Fruit fly (Drosophila melanogaster) whole organism, prepupa: ENCODE results near the gene CG33493.
A peak's percentile ranks its signal among the peaks of the same experiment; 100 is the strongest.

Source experiments
- Blimp-1 ChIP-seq: fragments of 200-800 bp; sonication (Bioruptor generic); optimal IDR thresholded peaks from 3 replicates; lab custom pipeline; 2017; ENCODE audit warnings: missing biosample characterization, missing genetic modification characterization, mild to moderate bottlenecking, moderate library complexity, missing genetic modification reagents
- CG10631 ChIP-seq: fragments of 200-800 bp; sonication (Bioruptor generic); optimal IDR thresholded peaks from 2 replicates; lab custom pipeline; 2016; ENCODE audit warnings: missing biosample characterization, missing genetic modification characterization
- CG10669 ChIP-seq: fragments of 200-800 bp; sonication (Bioruptor generic); optimal IDR thresholded peaks from 3 replicates; lab custom pipeline; 2018; ENCODE audit warnings: missing biosample characterization, mild to moderate bottlenecking, missing genetic modification characterization, moderate library complexity
- CG11294 ChIP-seq: fragments of 200-800 bp; sonication (Bioruptor generic); IDR thresholded peaks from 2 replicates; pipeline ENCODE4 v1.3.6; 2022; ENCODE audit warnings: missing biosample characterization, missing genetic modification characterization
- CG11762 ChIP-seq: fragments of 200-800 bp; sonication (Bioruptor generic); optimal IDR thresholded peaks from 3 replicates; lab custom pipeline; 2016; ENCODE audit warnings: missing biosample characterization, missing genetic modification characterization; ENCODE audit not compliant: insufficient read depth
- CG11902 ChIP-seq: fragments of 200-800 bp; sonication (Bioruptor generic); optimal IDR thresholded peaks from 3 replicates; lab custom pipeline; 2016; ENCODE audit warnings: missing biosample characterization, missing genetic modification characterization
- CG15336 ChIP-seq: fragments of 200-800 bp; sonication (Bioruptor generic); IDR thresholded peaks from 2 replicates; pipeline ENCODE4 v1.3.6; 2022; ENCODE audit warnings: missing biosample characterization, missing genetic modification characterization
- CG1621 ChIP-seq: fragments of 200-800 bp; sonication (Bioruptor generic); optimal IDR thresholded peaks from 3 replicates; lab custom pipeline; 2018; ENCODE audit warnings: missing biosample characterization, mild to moderate bottlenecking, missing genetic modification characterization
- CG16779 ChIP-seq: fragments of 200-800 bp; sonication (Bioruptor generic); optimal IDR thresholded peaks from 3 replicates; lab custom pipeline; 2017; ENCODE audit warnings: missing biosample characterization, mild to moderate bottlenecking, missing genetic modification characterization
- CG3032 ChIP-seq: fragments of 200-800 bp; optimal IDR thresholded peaks from 2 replicates; lab custom pipeline; 2019; ENCODE audit warnings: missing biosample characterization, mild to moderate bottlenecking, missing genetic modification characterization, moderate library complexity
- CG31627 ChIP-seq: fragments of 200-800 bp; sonication (Bioruptor generic); optimal IDR thresholded peaks from 3 replicates; lab custom pipeline; 2016; ENCODE audit warnings: missing biosample characterization, missing genetic modification characterization
- CG32006 ChIP-seq: fragments of 200-800 bp; sonication (Bioruptor generic); optimal IDR thresholded peaks from 3 replicates; lab custom pipeline; 2017; ENCODE audit warnings: missing biosample characterization, mild to moderate bottlenecking, missing genetic modification characterization
- CG34406 ChIP-seq: fragments of 200-800 bp; sonication (Bioruptor generic); optimal IDR thresholded peaks from 3 replicates; lab custom pipeline; 2016; ENCODE audit warnings: missing biosample characterization, missing genetic modification characterization
- CG3919 ChIP-seq: fragments of 200-800 bp; sonication (Bioruptor generic); optimal IDR thresholded peaks from 3 replicates; lab custom pipeline; 2016; ENCODE audit warnings: missing biosample characterization, missing genetic modification characterization
- CG4318 ChIP-seq: fragments of 200-800 bp; sonication (Bioruptor generic); optimal IDR thresholded peaks from 3 replicates; lab custom pipeline; 2017; ENCODE audit warnings: missing biosample characterization, mild to moderate bottlenecking, missing genetic modification characterization
- CG6163 ChIP-seq: fragments of 200-800 bp; sonication (Bioruptor generic); IDR thresholded peaks from 3 replicates; pipeline ENCODE4 v1.3.6; 2022; ENCODE audit warnings: missing biosample characterization, missing genetic modification characterization
- CG6276 ChIP-seq: fragments of 200-800 bp; sonication (Bioruptor generic); optimal IDR thresholded peaks from 2 replicates; lab custom pipeline; 2017; ENCODE audit warnings: missing biosample characterization, mild to moderate bottlenecking, missing genetic modification characterization
- CG6808 ChIP-seq: fragments of 200-800 bp; sonication (Bioruptor generic); optimal IDR thresholded peaks from 3 replicates; lab custom pipeline; 2017; ENCODE audit warnings: missing biosample characterization, missing genetic modification characterization, mild to moderate bottlenecking, moderate library complexity, missing genetic modification reagents
- CG6854 ChIP-seq: fragments of 200-800 bp; sonication (Bioruptor generic); optimal IDR thresholded peaks from 2 replicates; lab custom pipeline; 2017; ENCODE audit warnings: missing biosample characterization, mild to moderate bottlenecking, missing genetic modification characterization
- CG7368 ChIP-seq: fragments of 200-800 bp; sonication (Bioruptor generic); optimal IDR thresholded peaks from 3 replicates; lab custom pipeline; 2016; ENCODE audit warnings: missing biosample characterization, missing genetic modification characterization
- CG8119 ChIP-seq: fragments of 200-800 bp; sonication (Bioruptor generic); IDR thresholded peaks from 3 replicates; pipeline ENCODE4 v1.3.6; 2022; ENCODE audit warnings: missing biosample characterization, missing genetic modification characterization
- CG8319 ChIP-seq: fragments of 200-800 bp; sonication (Bioruptor generic); optimal IDR thresholded peaks from 3 replicates; lab custom pipeline; 2016; ENCODE audit warnings: missing biosample characterization, missing genetic modification characterization
- CG8632 ChIP-seq: fragments of 200-800 bp; sonication (Bioruptor generic); optimal IDR thresholded peaks from 3 replicates; lab custom pipeline; 2016; ENCODE audit warnings: missing biosample characterization, missing genetic modification characterization
- CG9139 ChIP-seq: fragments of 200-800 bp; sonication (Bioruptor generic); optimal IDR thresholded peaks from 3 replicates; lab custom pipeline; 2017; ENCODE audit warnings: missing biosample characterization, mild to moderate bottlenecking, missing genetic modification characterization
- Eip75B ChIP-seq: fragments of 200-800 bp; sonication (Bioruptor generic); optimal IDR thresholded peaks from 3 replicates; lab custom pipeline; 2016; ENCODE audit warnings: missing biosample characterization, missing genetic modification characterization
- Eip78C ChIP-seq: fragments of 200-800 bp; sonication (Bioruptor generic); peaks from one replicate; lab custom pipeline; 2016; ENCODE audit warnings: missing biosample characterization, missing genetic modification characterization
- Eip93F ChIP-seq: fragments of 200-800 bp; sonication (Bioruptor generic); optimal IDR thresholded peaks from 2 replicates; lab custom pipeline; 2016; ENCODE audit warnings: missing biosample characterization, mild to moderate bottlenecking, missing genetic modification characterization
- Ets21C ChIP-seq: fragments of 200-800 bp; sonication (Bioruptor generic); optimal IDR thresholded peaks from 3 replicates; lab custom pipeline; 2016; ENCODE audit warnings: missing biosample characterization, missing genetic modification characterization
- Ets96B ChIP-seq: fragments of 200-800 bp; optimal IDR thresholded peaks from 2 replicates; lab custom pipeline; 2019; ENCODE audit warnings: missing biosample characterization, mild to moderate bottlenecking, missing genetic modification characterization, moderate library complexity
- Gug ChIP-seq: fragments of 200-800 bp; sonication (Bioruptor generic); IDR thresholded peaks from 2 replicates; pipeline ENCODE4 v1.3.6; 2022; ENCODE audit warnings: missing biosample characterization, missing genetic modification characterization
- Hr38 ChIP-seq: sonication (Bioruptor generic); optimal IDR thresholded peaks from 2 replicates; lab custom pipeline; 2016; ENCODE audit warnings: missing biosample characterization, missing genetic modification characterization
- Hr39 ChIP-seq: fragments of 200-800 bp; sonication (Bioruptor generic); optimal IDR thresholded peaks from 2 replicates; lab custom pipeline; 2016; ENCODE audit warnings: missing biosample characterization, missing genetic modification characterization
- Met ChIP-seq: fragments of 200-800 bp; sonication (Bioruptor generic); optimal IDR thresholded peaks from 3 replicates; lab custom pipeline; 2016; ENCODE audit warnings: missing biosample characterization, missing genetic modification characterization
- Smox ChIP-seq: fragments of 200-800 bp; sonication (Bioruptor generic); optimal IDR thresholded peaks from 3 replicates; lab custom pipeline; 2016; ENCODE audit warnings: missing biosample characterization, missing genetic modification characterization
- Sox102F ChIP-seq: fragments of 200-800 bp; sonication (Bioruptor generic); optimal IDR thresholded peaks from 2 replicates; lab custom pipeline; 2016; ENCODE audit warnings: missing biosample characterization, mild to moderate bottlenecking, missing genetic modification characterization
- Sox14 ChIP-seq: fragments of 200-800 bp; sonication (Bioruptor generic); optimal IDR thresholded peaks from 3 replicates; lab custom pipeline; 2016; ENCODE audit warnings: missing biosample characterization, missing genetic modification characterization
- Sox15 ChIP-seq: fragments of 200-800 bp; sonication (Bioruptor generic); optimal IDR thresholded peaks from 3 replicates; lab custom pipeline; 2016; ENCODE audit warnings: missing biosample characterization, missing genetic modification characterization
- achi ChIP-seq: fragments of 200-800 bp; sonication (Bioruptor generic); optimal IDR thresholded peaks from 3 replicates; lab custom pipeline; 2016; ENCODE audit warnings: missing biosample characterization, missing genetic modification characterization
- cyc ChIP-seq: fragments of 200-800 bp; sonication (Bioruptor generic); optimal IDR thresholded peaks from 3 replicates; lab custom pipeline; 2016; ENCODE audit warnings: missing biosample characterization, missing genetic modification characterization
- dsx ChIP-seq: fragments of 200-800 bp; optimal IDR thresholded peaks from 3 replicates; lab custom pipeline; 2019; ENCODE audit warnings: missing biosample characterization, mild to moderate bottlenecking, missing genetic modification characterization, moderate library complexity; ENCODE audit not compliant: poor library complexity, severe bottlenecking
- eg ChIP-seq: fragments of 200-800 bp; sonication (Bioruptor generic); IDR thresholded peaks from 3 replicates; pipeline ENCODE4 v1.3.6; 2022; ENCODE audit warnings: missing biosample characterization, missing genetic modification characterization
- fd85E ChIP-seq: fragments of 200-800 bp; sonication (Bioruptor generic); optimal IDR thresholded peaks from 3 replicates; lab custom pipeline; 2016; ENCODE audit warnings: missing biosample characterization, missing genetic modification characterization
- fkh ChIP-seq: fragments of 200-800 bp; sonication (Bioruptor generic); optimal IDR thresholded peaks from 3 replicates; lab custom pipeline; 2017; ENCODE audit warnings: missing biosample characterization, mild to moderate bottlenecking, missing genetic modification characterization, moderate library complexity
- lz ChIP-seq: fragments of 200-800 bp; sonication (Bioruptor generic); optimal IDR thresholded peaks from 3 replicates; lab custom pipeline; 2016; ENCODE audit warnings: missing biosample characterization, missing genetic modification characterization
- net ChIP-seq: fragments of 200-800 bp; sonication (Bioruptor generic); optimal IDR thresholded peaks from 3 replicates; lab custom pipeline; 2016; ENCODE audit warnings: missing biosample characterization, missing genetic modification characterization
- pdm3 ChIP-seq: fragments of 200-800 bp; sonication (Bioruptor generic); optimal IDR thresholded peaks from 3 replicates; lab custom pipeline; 2016; ENCODE audit warnings: missing biosample characterization, missing genetic modification characterization
- salr ChIP-seq, 2 experiments: fragments of 200-800 bp; sonication (Bioruptor generic); optimal IDR thresholded peaks; 3 replicates each; lab custom pipeline; 2016 to 2018; ENCODE audit warnings: missing biosample characterization in 2 of 2, missing genetic modification characterization in 2 of 2, mild to moderate bottlenecking in 1 of 2
- spab ChIP-seq: fragments of 200-800 bp; sonication (Bioruptor generic); optimal IDR thresholded peaks from 2 replicates; lab custom pipeline; 2017; ENCODE audit warnings: missing biosample characterization, mild to moderate bottlenecking, missing genetic modification characterization, missing genetic modification reagents
- ss ChIP-seq, 2 experiments: fragments of 200-800 bp; sonication (Bioruptor generic); optimal IDR thresholded peaks; 2 replicates in 1 of 2; 3 replicates in 1 of 2; lab custom pipeline; 2017 to 2018; ENCODE audit warnings: mild to moderate bottlenecking in 2 of 2, missing biosample characterization in 2 of 2, missing genetic modification characterization in 2 of 2, moderate library complexity in 1 of 2
- svp ChIP-seq: fragments of 200-800 bp; sonication (Bioruptor generic); peaks from one replicate; lab custom pipeline; 2016; ENCODE audit warnings: missing biosample characterization, missing genetic modification characterization
- topi ChIP-seq: fragments of 200-800 bp; sonication (Bioruptor generic); optimal IDR thresholded peaks from 3 replicates; lab custom pipeline; 2016; ENCODE audit warnings: missing biosample characterization, missing genetic modification characterization
- vri ChIP-seq: fragments of 200-800 bp; sonication (Bioruptor generic); optimal IDR thresholded peaks from 3 replicates; lab custom pipeline; 2016; ENCODE audit warnings: missing biosample characterization, mild to moderate bottlenecking, missing genetic modification characterization

CG33493 gene

DNA sequence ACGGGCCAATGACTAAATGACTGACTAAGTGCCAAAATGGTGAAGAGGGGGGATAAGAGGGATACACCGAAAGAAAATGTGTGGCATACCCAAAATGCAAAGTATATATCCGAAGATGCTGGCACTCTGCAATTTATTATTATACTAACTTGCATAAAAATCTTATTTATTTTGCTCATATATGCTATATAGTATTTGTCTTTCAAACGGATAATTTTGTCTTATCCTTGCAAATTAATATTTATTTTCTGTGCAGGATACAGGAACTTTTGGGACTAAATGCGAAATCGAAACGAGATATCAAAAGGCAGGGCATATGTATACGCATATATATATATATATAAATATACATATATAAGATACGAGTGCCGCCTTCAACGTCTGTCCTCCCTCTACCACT, 18.4 kb upstream of the CG33493 start:
- peak in 1 of 2 experiments; percentile 73 for TF ChIP-seq ss (GFP tag; optimal IDR thresholded peaks at IDR 0.05; lab: Kevin White, UChicago)
- peak; percentile 66 for TF ChIP-seq CG10631
- peak; percentile 76 for TF ChIP-seq topi (GFP tag; lab: Kevin White, UChicago)
- peak; percentile 28 for TF ChIP-seq net (GFP tag; lab: Kevin White, UChicago)
- no peak for TF ChIP-seq CG32006
- TF ChIP-seq CG3919 (GFP tag; lab: Kevin White, UChicago): peak; percentile 72
- no peak for TF ChIP-seq CG6276 (GFP tag; lab: Kevin White, UChicago)
- TF ChIP-seq CG6808 (GFP tag; lab: Kevin White, UChicago): peak; percentile 44
- peak; percentile 72 for TF ChIP-seq Smox (GFP tag; lab: Kevin White, UChicago)
- no peak for TF ChIP-seq Eip93F (GFP tag; lab: Kevin White, UChicago)
- peak; percentile 47 for TF ChIP-seq Hr39 (GFP tag; lab: Kevin White, UChicago)
- peak; percentile 69 for TF ChIP-seq Sox102F (GFP tag; lab: Kevin White, UChicago)
- peak; percentile 61 for TF ChIP-seq CG10669
- peak; percentile 60 for TF ChIP-seq Sox15 (GFP tag; lab: Kevin White, UChicago)
- no peak for TF ChIP-seq Hr38
- TF ChIP-seq CG16779: no peak
- peak; percentile 45 for TF ChIP-seq Sox14
- TF ChIP-seq CG3032 (tag; lab: Kevin White, UChicago): peak; percentile 73
- TF ChIP-seq CG11762 (GFP tag; lab: Kevin White, UChicago): peak; percentile 36
- TF ChIP-seq CG9139: no peak
- TF ChIP-seq Eip78C (GFP tag; lab: Kevin White, UChicago): peak; percentile 91
- peak; percentile 58 for TF ChIP-seq Eip75B
- TF ChIP-seq CG6854 (GFP tag; lab: Kevin White, UChicago): no peak
- peak; percentile 74 for TF ChIP-seq CG8632 (GFP tag; lab: Kevin White, UChicago)
- no peak for TF ChIP-seq CG4318 (GFP tag; lab: Kevin White, UChicago)
- peak; percentile 75 for TF ChIP-seq CG34406 (GFP tag; lab: Kevin White, UChicago)
- TF ChIP-seq CG31627 (GFP tag; lab: Kevin White, UChicago): peak; percentile 57
- TF ChIP-seq CG6163 (GFP tag; lab: Robert Waterston, UW): peak; percentile 50; the same call in 2 of the 3 replicates
- peak; percentile 48 for TF ChIP-seq vri (GFP tag; lab: Kevin White, UChicago)
- peak; percentile 64 for TF ChIP-seq CG8319
- TF ChIP-seq pdm3: peak; percentile 68
- no peak for TF ChIP-seq eg (GFP tag; lab: Robert Waterston, UW)
- no peak for TF ChIP-seq CG15336 (GFP tag; lab: Robert Waterston, UW)
- TF ChIP-seq CG8119 (GFP tag; lab: Robert Waterston, UW): 0 out of 3 replicates have a peak, but pooled peaks have one; percentile 34
- no peak for TF ChIP-seq fd85E (GFP tag; lab: Kevin White, UChicago)
- peak; percentile 70 for TF ChIP-seq Ets96B (tag; lab: Kevin White, UChicago)
- TF ChIP-seq lz (GFP tag; lab: Kevin White, UChicago): peak; percentile 73
- TF ChIP-seq dsx (GFP tag; lab: Kevin White, UChicago): peak; percentile 58
- peak; percentile 68 for TF ChIP-seq achi
- TF ChIP-seq CG11294 (GFP tag; lab: Robert Waterston, UW): no peak
- TF ChIP-seq Met: peak; percentile 74
- TF ChIP-seq Ets21C (GFP tag; lab: Kevin White, UChicago): peak; percentile 44
- TF ChIP-seq fkh (GFP tag; lab: Kevin White, UChicago): no peak
- TF ChIP-seq svp (GFP tag; lab: Kevin White, UChicago): peak; percentile 86
- TF ChIP-seq Blimp-1 (GFP tag; lab: Kevin White, UChicago): peak; percentile 16
- peak; percentile 59 for TF ChIP-seq cyc (GFP tag; lab: Kevin White, UChicago)
- TF ChIP-seq Gug (GFP tag; lab: Robert Waterston, UW): no peak
- peak in 1 of 2 experiments; percentile 7 for TF ChIP-seq salr (GFP tag; optimal IDR thresholded peaks at IDR 0.05; lab: Kevin White, UChicago)
- peak; percentile 51 for TF ChIP-seq CG7368
- TF ChIP-seq CG1621 (tag; lab: Kevin White, UChicago): peak; percentile 39
- TF ChIP-seq CG11902 (GFP tag; lab: Kevin White, UChicago): peak; percentile 67
- TF ChIP-seq spab (GFP tag; lab: Kevin White, UChicago): peak; percentile 59
